Fruit fly (Drosophila melanogaster): ENCODE results near the gene Acyp.

Gene Acyp

DNA sequence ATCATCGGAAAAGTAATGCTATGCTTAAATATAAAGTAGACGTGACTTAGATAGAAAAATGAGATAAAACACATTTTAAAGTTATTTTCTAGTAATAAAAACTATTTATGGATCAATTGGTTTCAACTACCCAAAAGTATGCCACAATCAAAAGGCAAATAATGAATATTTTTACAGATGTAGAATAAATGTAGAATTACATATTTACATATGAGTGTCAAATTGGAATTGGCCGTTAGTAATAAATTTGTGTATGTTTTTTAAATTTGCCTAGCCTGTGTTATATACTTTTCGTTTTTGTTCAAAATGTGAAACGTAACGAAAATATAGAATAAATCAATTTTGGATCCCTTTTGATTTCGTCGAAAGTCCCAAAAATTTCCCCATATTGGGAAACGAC, at the start of gene Acyp:
Gene Acyp (plus strand): TSS at position 301 of the 400 bp plus-strand sequence.
- TF ChIP-seq Myc (optimal IDR thresholded peaks at IDR 0.05) (peak; percentile 27), Sp1 (GFP tag; optimal IDR thresholded peaks at IDR 0.05) (no peak)

DNA sequence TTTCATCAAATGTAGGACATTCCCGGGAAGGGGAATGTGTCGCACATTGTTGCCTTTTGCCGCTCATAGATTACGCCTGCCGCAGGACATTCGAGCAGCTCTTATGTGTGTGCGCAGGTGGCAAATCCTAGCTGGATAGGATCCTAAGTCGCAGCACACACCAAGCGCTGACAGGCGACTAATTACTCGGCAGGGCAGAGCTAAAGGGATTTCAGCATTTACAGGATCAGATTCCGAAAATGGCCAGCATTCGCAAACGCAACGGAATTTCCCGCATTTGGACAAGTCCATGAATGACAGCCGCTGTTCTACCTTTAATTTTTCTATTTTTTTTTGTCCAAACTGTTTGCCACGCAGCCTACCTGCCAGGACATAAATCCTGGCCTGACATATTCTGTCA, 44.2 kb upstream of the Acyp start:
- TF ChIP-seq ey (GFP tag; optimal IDR thresholded peaks at IDR 0.05) (no peak), rgr (GFP tag; optimal IDR thresholded peaks at IDR 0.05) (no peak), Dif (GFP tag; optimal IDR thresholded peaks at IDR 0.05; ENCODE audit: partially characterized antibody) (no peak), jim (GFP tag; optimal IDR thresholded peaks at IDR 0.05) (no peak), brk (GFP tag; optimal IDR thresholded peaks at IDR 0.05) (no peak), Dfd (GFP tag; optimal IDR thresholded peaks at IDR 0.05) (no peak), fru (GFP tag; optimal IDR thresholded peaks at IDR 0.05) (no peak), sv (GFP tag; optimal IDR thresholded peaks at IDR 0.05) (no peak), dsf (GFP tag; optimal IDR thresholded peaks at IDR 0.05; ENCODE audit: borderline replicate concordance) (no peak), Rel (GFP tag; optimal IDR thresholded peaks at IDR 0.05) (no peak), Rel (tag; optimal IDR thresholded peaks at IDR 0.05) (no peak), OdsH (GFP tag; optimal IDR thresholded peaks at IDR 0.05) (no peak), Jra (GFP tag; optimal IDR thresholded peaks at IDR 0.05) (no peak), pan (optimal IDR thresholded peaks at IDR 0.05) (no peak), Hr83 (GFP tag; optimal IDR thresholded peaks at IDR 0.05; ENCODE audit: poor library complexity, severe bottlenecking) (no peak), psq (GFP tag; optimal IDR thresholded peaks at IDR 0.05) (no peak)

DNA sequence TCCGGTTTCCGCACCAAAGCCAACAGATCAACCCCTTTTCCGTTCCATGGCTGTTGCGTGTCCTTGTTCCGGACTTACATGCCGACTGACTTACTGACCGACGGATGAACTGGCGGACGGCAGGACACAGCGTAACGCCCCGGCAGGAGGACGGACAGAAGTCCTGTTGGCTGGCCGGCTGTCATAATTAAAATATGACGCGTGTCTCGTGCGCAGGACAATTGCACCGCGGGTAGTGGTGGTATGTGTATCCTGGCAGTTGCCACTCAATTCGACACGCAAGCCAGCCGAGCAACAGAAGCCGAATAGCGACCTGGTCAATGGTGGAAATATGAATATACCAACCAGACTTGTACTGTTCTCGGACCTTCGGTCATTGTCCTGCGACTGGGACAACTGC, 42.5 kb upstream of the Acyp start:
- TF ChIP-seq dsf (GFP tag; optimal IDR thresholded peaks at IDR 0.05; ENCODE audit: borderline replicate concordance), result no peak
- no peak for TF ChIP-seq CG32264 (GFP tag; optimal IDR thresholded peaks at IDR 0.05)
- TF ChIP-seq pan (optimal IDR thresholded peaks at IDR 0.05), result no peak
- TF ChIP-seq dl (GFP tag; optimal IDR thresholded peaks at IDR 0.05; ENCODE audit: insufficient read depth in 1 of 2, partially characterized antibody in 2 of 2), result no peak
- TF ChIP-seq Jra (GFP tag; optimal IDR thresholded peaks at IDR 0.05), result no peak
- TF ChIP-seq br (GFP tag; optimal IDR thresholded peaks at IDR 0.05), result no peak
- TF ChIP-seq Rel (GFP tag; optimal IDR thresholded peaks at IDR 0.05), result no peak
- no peak for TF ChIP-seq Rel (tag; optimal IDR thresholded peaks at IDR 0.05)
- no peak for TF ChIP-seq Sp1 (GFP tag; optimal IDR thresholded peaks at IDR 0.05)
- no peak for TF ChIP-seq Dif (GFP tag; optimal IDR thresholded peaks at IDR 0.05; ENCODE audit: partially characterized antibody)
- TF ChIP-seq Hnf4 (GFP tag; optimal IDR thresholded peaks at IDR 0.05), result no peak
- TF ChIP-seq OdsH (GFP tag; optimal IDR thresholded peaks at IDR 0.05), result no peak
- no peak for TF ChIP-seq ey (GFP tag; optimal IDR thresholded peaks at IDR 0.05)
- TF ChIP-seq Dfd (GFP tag; optimal IDR thresholded peaks at IDR 0.05), result no peak
- TF ChIP-seq Mio (GFP tag; optimal IDR thresholded peaks at IDR 0.05), result no peak
- TF ChIP-seq fru (GFP tag; optimal IDR thresholded peaks at IDR 0.05), result no peak
- TF ChIP-seq rgr (GFP tag; optimal IDR thresholded peaks at IDR 0.05), result no peak
- TF ChIP-seq CrebA (GFP tag; optimal IDR thresholded peaks at IDR 0.05; ENCODE audit: borderline replicate concordance), result no peak
- TF ChIP-seq psq (GFP tag; optimal IDR thresholded peaks at IDR 0.05), result no peak
- no peak for TF ChIP-seq usp (GFP tag; optimal IDR thresholded peaks at IDR 0.05)
- TF ChIP-seq lola (GFP tag; optimal IDR thresholded peaks at IDR 0.05), result no peak

DNA sequence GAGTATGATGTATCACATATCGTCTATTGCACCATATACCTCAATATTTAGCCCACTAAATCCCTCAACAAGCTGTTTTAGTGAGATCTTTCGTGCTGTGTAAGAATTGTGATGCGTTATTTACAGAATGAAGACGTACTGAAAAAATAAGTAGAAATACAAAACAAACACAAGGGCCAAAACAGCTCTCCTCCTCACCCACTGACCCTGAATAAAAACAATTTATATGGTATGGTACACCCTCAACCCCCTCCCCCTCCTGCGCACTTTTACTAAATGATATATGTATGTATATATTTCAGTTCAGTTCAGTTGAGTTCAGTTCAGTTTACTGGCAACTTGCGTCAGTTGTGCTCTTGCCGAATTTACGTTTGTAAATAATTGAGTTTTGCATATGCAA, 38.7 kb upstream of the Acyp start:
- TF ChIP-seq Hr83 (GFP tag; optimal IDR thresholded peaks at IDR 0.05; ENCODE audit: poor library complexity, severe bottlenecking) (no peak), GATAd (GFP tag; optimal IDR thresholded peaks at IDR 0.05) (no peak), rgr (GFP tag; optimal IDR thresholded peaks at IDR 0.05) (no peak)

DNA sequence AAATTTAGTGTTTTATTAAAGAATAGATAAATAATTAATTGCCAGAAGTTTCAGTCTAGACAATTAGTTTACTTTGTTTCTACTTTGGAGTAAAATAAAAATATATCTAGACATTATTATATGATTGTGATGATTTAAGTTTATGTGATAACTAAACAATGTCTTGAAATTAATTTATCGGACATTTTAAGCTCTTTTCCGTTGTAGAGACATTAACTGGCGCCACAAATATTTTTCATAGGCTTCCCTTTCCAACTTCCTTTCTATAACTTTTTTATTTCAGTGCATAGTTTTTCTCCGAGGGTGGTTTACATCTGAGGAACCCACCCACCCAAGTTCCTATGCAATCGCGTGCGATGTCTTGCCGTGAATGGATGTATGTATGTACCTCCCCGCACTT, 35.2 kb upstream of the Acyp start:
- TF ChIP-seq Abd-B (GFP tag; optimal IDR thresholded peaks at IDR 0.05), result no peak
- no peak for TF ChIP-seq GATAd (GFP tag; optimal IDR thresholded peaks at IDR 0.05)
- TF ChIP-seq usp (GFP tag; optimal IDR thresholded peaks at IDR 0.05), result no peak
- TF ChIP-seq Sp1 (GFP tag; optimal IDR thresholded peaks at IDR 0.05), result no peak
- TF ChIP-seq jim (GFP tag; optimal IDR thresholded peaks at IDR 0.05), result no peak
- no peak for TF ChIP-seq fru (GFP tag; optimal IDR thresholded peaks at IDR 0.05)
- no peak for TF ChIP-seq woc (GFP tag; optimal IDR thresholded peaks at IDR 0.05)
- TF ChIP-seq lola (GFP tag; optimal IDR thresholded peaks at IDR 0.05), result no peak
- no peak for TF ChIP-seq dsf (GFP tag; optimal IDR thresholded peaks at IDR 0.05; ENCODE audit: borderline replicate concordance)
- no peak for TF ChIP-seq rgr (GFP tag; optimal IDR thresholded peaks at IDR 0.05)
- no peak for TF ChIP-seq psq (GFP tag; optimal IDR thresholded peaks at IDR 0.05)
- no peak for TF ChIP-seq brk (GFP tag; optimal IDR thresholded peaks at IDR 0.05)
- TF ChIP-seq Myc (optimal IDR thresholded peaks at IDR 0.05), result no peak

Data from whole organism, wandering third instar larva.